Worm (Caenorhabditis elegans) whole organism, L4 larva: ENCODE results near the gene K06A9.2.

ENCODE experiments used
- F26F4.8 ChIP-seq: fragments of 200-800 bp; sonication (Bioruptor generic); conservative IDR thresholded peaks from 2 replicates; pipeline ENCODE4 v1.3.6; 2022; ENCODE audit warnings: missing genetic modification characterization, missing compliant biosample characterization
- aly-2 ChIP-seq: sonication (generic microtip); optimal IDR thresholded peaks from 2 replicates; lab custom pipeline; 2018; ENCODE audit warnings: missing biosample characterization, missing genetic modification characterization
- ama-1 ChIP-seq: fragments of 150-350 bp; optimal IDR thresholded peaks from 2 replicates; lab custom pipeline; 2014; ENCODE audit warnings: inconsistent platforms, mixed read lengths
- ceh-82 ChIP-seq: sonication (generic microtip); optimal IDR thresholded peaks from 2 replicates; lab custom pipeline; 2017; ENCODE audit warnings: missing biosample characterization, missing genetic modification characterization
- daf-12 ChIP-seq: fragments of 150-350 bp; optimal IDR thresholded peaks from 2 replicates; lab custom pipeline; 2014; ENCODE audit warnings: missing biosample characterization, missing genetic modification reagents, missing genetic modification characterization
- egl-43 ChIP-seq: fragments of 200-800 bp; sonication (Bioruptor generic); IDR thresholded peaks from 2 replicates; pipeline ENCODE4 v1.3.6; 2022; ENCODE audit warnings: missing genetic modification reagents, missing genetic modification characterization, missing compliant biosample characterization
- hlh-30 ChIP-seq: sonication (generic microtip); optimal IDR thresholded peaks from 2 replicates; lab custom pipeline; 2017; ENCODE audit warnings: antibody characterized with exemption, mild to moderate bottlenecking, missing genetic modification characterization, missing compliant biosample characterization; ENCODE audit not compliant: insufficient read depth
- lsy-2 ChIP-seq, 2 experiments: fragments of 150-350 bp in 1 of 2; sonication (generic microtip) in 1 of 2; optimal IDR thresholded peaks; 2 replicates each; lab custom pipeline; 2014 to 2017; ENCODE audit warnings: missing biosample characterization in 2 of 2, missing genetic modification characterization in 2 of 2
- nhr-237 ChIP-seq: sonication (generic microtip); optimal IDR thresholded peaks from 2 replicates; lab custom pipeline; 2017; ENCODE audit warnings: missing biosample characterization, missing genetic modification characterization
- nhr-77 ChIP-seq: fragments of 150-350 bp; optimal IDR thresholded peaks from 2 replicates; lab custom pipeline; 2014; ENCODE audit warnings: missing biosample characterization, missing genetic modification characterization
- pqm-1 ChIP-seq: sonication (generic microtip); optimal IDR thresholded peaks from 2 replicates; lab custom pipeline; 2017; ENCODE audit warnings: missing biosample characterization, missing genetic modification characterization
- spr-3 ChIP-seq: fragments of 200-800 bp; sonication (Bioruptor generic); optimal IDR thresholded peaks from 2 replicates; lab custom pipeline; 2018; ENCODE audit warnings: mild to moderate bottlenecking, missing genetic modification characterization, missing compliant biosample characterization
- unc-130 ChIP-seq: sonication (generic microtip); optimal IDR thresholded peaks from 2 replicates; lab custom pipeline; 2016; ENCODE audit warnings: missing genetic modification reagents, missing genetic modification characterization, missing compliant biosample characterization

ce11 chrX:1556917-1557316 is 20.8 kb downstream of the K06A9.2 start:
- TF ChIP-seq nhr-237 (tag; lab: Kevin White, UChicago) (no peak), ceh-82 (no peak), pqm-1 (no peak), spr-3 (GFP tag; lab: Kevin White, UChicago) (no peak), F26F4.8 (GFP tag; lab: Robert Waterston, UW) (no peak), unc-130 (GFP tag; lab: Kevin White, UChicago) (no peak), nhr-77 (tag; lab: Kevin White, UChicago) (no peak), lsy-2 (tag; optimal IDR thresholded peaks at IDR 0.05; lab: Kevin White, UChicago) (no peak), hlh-30 (no peak), ama-1 (lab: Kevin White, UChicago) (no peak), aly-2 (no peak), daf-12 (tag; lab: Kevin White, UChicago) (no peak), egl-43 (no peak)
